Fruit fly (Drosophila melanogaster) whole organism, wandering third instar larva: Measurements from ENCODE around the gene CG2147.
A peak's percentile ranks its signal among the peaks of the same experiment; 100 is the strongest.

Experiments used
- Abd-B ChIP-seq: fragments of >200 bp; optimal IDR thresholded peaks from 2 replicates; lab custom pipeline; 2017; ENCODE audit warnings: missing biosample characterization, missing genetic modification characterization
- CG9705 ChIP-seq: fragments of 200-800 bp; sonication (Bioruptor generic); optimal IDR thresholded peaks from 2 replicates; lab custom pipeline; 2018; ENCODE audit warnings: missing biosample characterization, mild to moderate bottlenecking, missing genetic modification characterization
- Dfd ChIP-seq: fragments of >200 bp; optimal IDR thresholded peaks from 2 replicates; lab custom pipeline; 2017; ENCODE audit warnings: missing biosample characterization, missing genetic modification characterization
- Dif ChIP-seq: fragments of 200-275, 200-300 bp; sonication (Bioruptor generic); optimal IDR thresholded peaks from 2 replicates; lab custom pipeline; 2018; ENCODE audit warnings: missing biosample characterization, missing genetic modification characterization; ENCODE audit not compliant: partially characterized antibody
- Hr78 ChIP-seq: fragments of >200 bp; optimal IDR thresholded peaks from 2 replicates; lab custom pipeline; 2017; ENCODE audit warnings: missing biosample characterization, missing genetic modification characterization
- Hr83 ChIP-seq: fragments of 200-300 bp; sonication (Bioruptor generic); optimal IDR thresholded peaks from 2 replicates; lab custom pipeline; 2016; ENCODE audit warnings: missing biosample characterization, mild to moderate bottlenecking, missing genetic modification characterization, moderate library complexity; ENCODE audit not compliant: poor library complexity, severe bottlenecking
- Jra ChIP-seq: sonication (Bioruptor generic); optimal IDR thresholded peaks from 2 replicates; lab custom pipeline; 2016; ENCODE audit warnings: missing biosample characterization, missing genetic modification characterization
- Myc ChIP-seq: fragments of >200 bp; optimal IDR thresholded peaks from 2 replicates; lab custom pipeline; 2017
- br ChIP-seq: fragments of 200-800 bp; sonication (Bioruptor generic); optimal IDR thresholded peaks from 2 replicates; lab custom pipeline; 2016; ENCODE audit warnings: missing biosample characterization, missing genetic modification characterization
- usp ChIP-seq: fragments of >200 bp; optimal IDR thresholded peaks from 2 replicates; lab custom pipeline; 2017; ENCODE audit warnings: missing biosample characterization, missing genetic modification characterization
- woc ChIP-seq: sonication (Bioruptor generic); optimal IDR thresholded peaks from 2 replicates; lab custom pipeline; 2016; ENCODE audit warnings: missing biosample characterization, mild to moderate bottlenecking, missing genetic modification characterization

DNA sequence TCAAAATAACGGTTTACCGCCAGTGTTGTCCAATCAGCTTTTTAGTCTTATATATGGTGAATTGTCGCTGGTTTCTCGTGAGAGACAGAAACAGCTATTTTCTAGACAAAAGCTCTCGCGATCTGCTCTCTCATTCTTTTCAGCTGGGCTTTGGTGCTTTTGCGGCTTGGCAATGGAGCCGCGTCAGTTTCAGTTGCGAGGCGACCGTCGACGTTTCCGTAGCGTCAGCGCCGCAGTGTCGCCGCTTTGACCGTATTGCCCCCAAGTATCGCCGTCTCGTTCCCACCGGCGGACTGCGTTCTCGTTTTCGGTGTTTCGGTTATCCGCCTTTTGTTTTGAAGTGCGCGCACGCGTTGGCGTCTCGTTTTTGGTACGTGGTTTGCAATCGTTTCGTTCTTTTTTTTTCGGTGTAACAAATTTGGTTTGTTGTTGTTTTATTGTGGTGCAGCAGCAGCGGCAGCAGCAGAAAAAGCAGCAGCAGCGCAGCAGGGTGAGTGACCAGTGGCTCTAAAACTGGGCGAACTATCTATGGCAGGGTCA lies 47.4 kb upstream of the CG2147 start:
- peak; percentile 48 for TF ChIP-seq woc
- TF ChIP-seq CG9705 (GFP tag; lab: Kevin White, UChicago): no peak
- TF ChIP-seq Dif (GFP tag; lab: Kevin White, UChicago): no peak
- TF ChIP-seq Hr78 (GFP tag; lab: Kevin White, UChicago): no peak
- TF ChIP-seq br (GFP tag; lab: Kevin White, UChicago): peak; percentile 19
- peak; percentile 86 for TF ChIP-seq Myc (lab: Kevin White, UChicago)
- no peak for TF ChIP-seq Abd-B
- peak; percentile 17 for TF ChIP-seq Jra
- TF ChIP-seq Dfd (GFP tag; lab: Kevin White, UChicago): no peak
- TF ChIP-seq usp (GFP tag; lab: Kevin White, UChicago): no peak
- TF ChIP-seq Hr83 (GFP tag; lab: Kevin White, UChicago): peak; percentile 10
